Fruit fly (Drosophila melanogaster) whole organism, embryonic: ENCODE measurements around the gene TbCMF46.

Source experiments
- Atf6 ChIP-seq: fragments of 200-800 bp; sonication (Bioruptor generic); IDR thresholded peaks from 2 replicates; pipeline ENCODE4 v1.3.6; 2022; ENCODE audit warnings: missing biosample characterization, missing genetic modification characterization
- Awh ChIP-seq: fragments of 200-800 bp; sonication (Bioruptor generic); IDR thresholded peaks from 2 replicates; pipeline ENCODE4, ENCODE4 v1.3.6; 2022; ENCODE audit warnings: missing biosample characterization, missing genetic modification characterization
- C15 ChIP-seq: fragments of 200-800 bp; sonication (Bioruptor generic); IDR thresholded peaks from 3 replicates; pipeline ENCODE4 v1.3.6; 2022; ENCODE audit warnings: missing biosample characterization, missing genetic modification characterization
- CG10321 ChIP-seq: fragments of 200-800 bp; sonication (Bioruptor generic); IDR thresholded peaks from 2 replicates; pipeline ENCODE4 v1.3.6; 2022; ENCODE audit warnings: missing biosample characterization, missing genetic modification characterization
- CG12219 ChIP-seq: fragments of 200-800 bp; sonication (Bioruptor generic); optimal IDR thresholded peaks from 3 replicates; lab custom pipeline; 2018; ENCODE audit warnings: missing biosample characterization, mild to moderate bottlenecking, missing genetic modification characterization
- CG13624 ChIP-seq: fragments of 200-800 bp; sonication (Bioruptor generic); optimal IDR thresholded peaks from 2 replicates; lab custom pipeline; 2016; ENCODE audit warnings: missing biosample characterization, missing genetic modification characterization
- CG15601 ChIP-seq: fragments of 200-800 bp; sonication (Bioruptor generic); optimal IDR thresholded peaks from 3 replicates; lab custom pipeline; 2019; ENCODE audit warnings: missing biosample characterization, mild to moderate bottlenecking, missing genetic modification characterization, moderate library complexity
- CG1647 ChIP-seq: fragments of 200-800 bp; sonication (Bioruptor generic); optimal IDR thresholded peaks from 3 replicates; lab custom pipeline; 2016; ENCODE audit warnings: missing biosample characterization, missing genetic modification characterization
- CG18599 ChIP-seq: fragments of 200-800 bp; sonication (Bioruptor generic); optimal IDR thresholded peaks from 3 replicates; lab custom pipeline; 2017; ENCODE audit warnings: missing biosample characterization, missing genetic modification characterization, mild to moderate bottlenecking, moderate library complexity, missing genetic modification reagents
- CG2889 ChIP-seq: fragments of 200-800 bp; sonication (Bioruptor generic); IDR thresholded peaks from 3 replicates; pipeline ENCODE4 v1.3.6; 2022; ENCODE audit warnings: missing biosample characterization, missing genetic modification characterization
- CG31365 ChIP-seq: fragments of 200-800 bp; sonication (Bioruptor generic); optimal IDR thresholded peaks from 2 replicates; lab custom pipeline; 2018; ENCODE audit warnings: missing biosample characterization, mild to moderate bottlenecking, missing genetic modification characterization
- CG31388 ChIP-seq: fragments of 200-800 bp; sonication (Bioruptor generic); optimal IDR thresholded peaks from 2 replicates; lab custom pipeline; 2016; ENCODE audit warnings: missing biosample characterization, missing genetic modification characterization
- CG3163 ChIP-seq: fragments of 200-800 bp; sonication (Bioruptor generic); optimal IDR thresholded peaks from 3 replicates; lab custom pipeline; 2016; ENCODE audit warnings: missing biosample characterization, missing genetic modification characterization
- CG4360 ChIP-seq: fragments of 200-800 bp; sonication (Bioruptor generic); IDR thresholded peaks from 2 replicates; pipeline ENCODE4 v1.3.6; 2022; ENCODE audit warnings: missing biosample characterization, missing genetic modification characterization
- CG7745 ChIP-seq: fragments of 200-800 bp; sonication (Bioruptor generic); optimal IDR thresholded peaks from 2 replicates; lab custom pipeline; 2018; ENCODE audit warnings: missing biosample characterization, mild to moderate bottlenecking, missing genetic modification characterization, moderate library complexity
- CG8089 ChIP-seq: fragments of 200-800 bp; sonication (Bioruptor generic); optimal IDR thresholded peaks from 3 replicates; lab custom pipeline; 2016; ENCODE audit warnings: missing biosample characterization, missing genetic modification characterization
- CG8765 ChIP-seq: fragments of 200-800 bp; sonication (Bioruptor generic); IDR thresholded peaks from 2 replicates; pipeline ENCODE4 v1.3.6; 2022; ENCODE audit warnings: missing biosample characterization, missing genetic modification characterization
- D19A ChIP-seq: fragments of 200-800 bp; optimal IDR thresholded peaks from 3 replicates; lab custom pipeline; 2019; ENCODE audit warnings: missing biosample characterization, mild to moderate bottlenecking, missing genetic modification characterization, moderate library complexity
- E2f1 ChIP-seq: fragments of 200-800 bp; sonication (Bioruptor generic); IDR thresholded peaks from 2 replicates; pipeline ENCODE4 v1.3.6; 2022; ENCODE audit warnings: missing biosample characterization, missing genetic modification characterization
- ERR ChIP-seq: fragments of 200-800 bp; sonication (Bioruptor generic); optimal IDR thresholded peaks from 2 replicates; lab custom pipeline; 2016; ENCODE audit warnings: missing biosample characterization, missing genetic modification characterization
- Fer2 ChIP-seq: fragments of 200-800 bp; sonication (Bioruptor generic); optimal IDR thresholded peaks from 2 replicates; lab custom pipeline; 2018; ENCODE audit warnings: missing biosample characterization, mild to moderate bottlenecking, missing genetic modification characterization, moderate library complexity
- Hr3 ChIP-seq: fragments of 200-800 bp; sonication (Bioruptor generic); optimal IDR thresholded peaks from 3 replicates; lab custom pipeline; 2016; ENCODE audit warnings: missing biosample characterization, missing genetic modification characterization
- Hr51 ChIP-seq, 2 experiments: fragments of 200-800 bp; sonication (Bioruptor generic); optimal IDR thresholded peaks; 2 replicates in 1 of 2; 3 replicates in 1 of 2; lab custom pipeline; 2016 to 2018; ENCODE audit warnings: missing biosample characterization in 2 of 2, missing genetic modification characterization in 2 of 2, mild to moderate bottlenecking in 1 of 2, moderate library complexity in 1 of 2
- Hr78 ChIP-seq, 2 experiments: fragments of 200-800 bp in 1 of 2; fragments of >200 bp in 1 of 2; sonication (Bioruptor generic) in 1 of 2; optimal IDR thresholded peaks; 2 replicates each; lab custom pipeline; 2017 to 2019; ENCODE audit warnings: missing biosample characterization in 2 of 2, missing genetic modification characterization in 2 of 2, mild to moderate bottlenecking in 1 of 2, moderate library complexity in 1 of 2
- Opbp ChIP-seq: fragments of 200-800 bp; sonication (Bioruptor generic); IDR thresholded peaks from 3 replicates; pipeline ENCODE4 v1.3.6; 2022; ENCODE audit warnings: missing biosample characterization, missing genetic modification characterization; ENCODE audit not compliant: partially characterized antibody
- Poxn ChIP-seq: fragments of 200-800 bp; sonication (Bioruptor generic); IDR thresholded peaks from 2 replicates; pipeline ENCODE4 v1.3.6; 2022; ENCODE audit warnings: missing biosample characterization, missing genetic modification characterization
- Ptx1 ChIP-seq: fragments of 200-800 bp; sonication (Bioruptor generic); IDR thresholded peaks from 2 replicates; pipeline ENCODE4 v1.3.6; 2022; ENCODE audit warnings: missing biosample characterization, missing genetic modification characterization
- Side ChIP-seq: fragments of 200-800 bp; sonication (Bioruptor generic); optimal IDR thresholded peaks from 2 replicates; lab custom pipeline; 2016; ENCODE audit warnings: missing biosample characterization, missing genetic modification characterization
- Taf1 ChIP-seq: fragments of 200-800 bp; sonication (Bioruptor generic); IDR thresholded peaks from 2 replicates; pipeline ENCODE4 v1.3.6; 2022; ENCODE audit warnings: missing biosample characterization, missing genetic modification characterization
- al ChIP-seq: fragments of 200-800 bp; sonication (Bioruptor generic); IDR thresholded peaks from 2 replicates; pipeline ENCODE4 v1.3.6; 2022; ENCODE audit warnings: missing biosample characterization, missing genetic modification characterization
- amos ChIP-seq: fragments of 200-800 bp; sonication (Bioruptor generic); IDR thresholded peaks from 2 replicates; pipeline ENCODE4 v1.3.6; 2022; ENCODE audit warnings: missing biosample characterization, missing genetic modification characterization; ENCODE audit not compliant: partially characterized antibody
- bigmax ChIP-seq: fragments of 200-800 bp; sonication (Bioruptor generic); optimal IDR thresholded peaks from 2 replicates; lab custom pipeline; 2018; ENCODE audit warnings: missing biosample characterization, mild to moderate bottlenecking, missing genetic modification characterization
- cas ChIP-seq: fragments of 200-800 bp; sonication (Bioruptor generic); IDR thresholded peaks from 2 replicates; pipeline ENCODE4 v1.3.6; 2022; ENCODE audit warnings: missing biosample characterization, missing genetic modification characterization
- ci ChIP-seq: fragments of 200-800 bp; sonication (Bioruptor generic); IDR thresholded peaks from 3 replicates; pipeline ENCODE4 v1.3.6; 2022; ENCODE audit warnings: missing biosample characterization, missing genetic modification characterization
- crc ChIP-seq: fragments of 200-800 bp; sonication (Bioruptor generic); optimal IDR thresholded peaks from 2 replicates; lab custom pipeline; 2016; ENCODE audit warnings: missing biosample characterization, missing genetic modification characterization
- esg ChIP-seq: fragments of 200-800 bp; sonication (Bioruptor generic); conservative IDR thresholded peaks from 2 replicates; pipeline ENCODE4 v1.3.6; 2022; ENCODE audit warnings: missing biosample characterization, missing genetic modification characterization
- gcm2 ChIP-seq: fragments of 200-800 bp; sonication (Bioruptor generic); optimal IDR thresholded peaks from 2 replicates; lab custom pipeline; 2016; ENCODE audit warnings: missing biosample characterization, missing genetic modification characterization
- h ChIP-seq: fragments of >200 bp; optimal IDR thresholded peaks from 2 replicates; lab custom pipeline; 2017
- jing ChIP-seq: fragments of 200-800 bp; sonication (Bioruptor generic); optimal IDR thresholded peaks from 2 replicates; lab custom pipeline; 2018; ENCODE audit warnings: missing biosample characterization, mild to moderate bottlenecking, missing genetic modification characterization
- ken ChIP-seq: fragments of 200-800 bp; sonication (Bioruptor generic); IDR thresholded peaks from 3 replicates; pipeline ENCODE4 v1.3.6; 2022; ENCODE audit warnings: missing biosample characterization, missing genetic modification characterization
- lilli ChIP-seq: fragments of 200-800 bp; sonication (Bioruptor generic); optimal IDR thresholded peaks from 3 replicates; lab custom pipeline; 2016; ENCODE audit warnings: missing biosample characterization, missing genetic modification characterization
- lola ChIP-seq, 3 experiments: fragments of >200 bp in 2 of 3; fragments of 200-800 bp in 1 of 3; sonication (Bioruptor generic) in 1 of 3; optimal IDR thresholded peaks; 2 replicates each; lab custom pipeline; 2017 to 2019; ENCODE audit warnings: missing biosample characterization in 3 of 3, missing genetic modification characterization in 3 of 3, mild to moderate bottlenecking in 1 of 3, moderate library complexity in 1 of 3
- nerfin-2 ChIP-seq: fragments of 200-800 bp; sonication (Bioruptor generic); IDR thresholded peaks from 2 replicates; pipeline ENCODE4 v1.3.6; 2022; ENCODE audit warnings: missing biosample characterization, missing genetic modification characterization; ENCODE audit not compliant: partially characterized antibody
- pzg ChIP-seq: fragments of 200-800 bp; sonication (Bioruptor generic); optimal IDR thresholded peaks from 3 replicates; lab custom pipeline; 2018; ENCODE audit warnings: missing biosample characterization, mild to moderate bottlenecking, missing genetic modification characterization, moderate library complexity
- sc ChIP-seq, 3 experiments: fragments of >200 bp in 2 of 3; fragments of 200-800 bp in 1 of 3; sonication (Bioruptor generic) in 1 of 3; optimal IDR thresholded peaks; 2 replicates in 2 of 3; 3 replicates in 1 of 3; lab custom pipeline; 2017; ENCODE audit warnings: mild to moderate bottlenecking in 1 of 3, missing biosample characterization in 1 of 3, missing genetic modification characterization in 1 of 3, missing genetic modification reagents in 1 of 3
- sens ChIP-seq: fragments of 200-800 bp; sonication (Bioruptor generic); peaks from one replicate; lab custom pipeline; 2016; ENCODE audit warnings: missing biosample characterization, missing genetic modification characterization
- sens-2 ChIP-seq: fragments of 200-800 bp; sonication (Bioruptor generic); IDR thresholded peaks from 2 replicates; pipeline ENCODE4 v1.3.6; 2022; ENCODE audit warnings: missing biosample characterization, missing genetic modification characterization
- tna ChIP-seq: fragments of 200-800 bp; sonication (Bioruptor generic); IDR thresholded peaks from 2 replicates; pipeline ENCODE4 v1.3.6; 2022; ENCODE audit warnings: missing biosample characterization, missing genetic modification characterization; ENCODE audit not compliant: partially characterized antibody
- ttk ChIP-seq: fragments of 200-800 bp; sonication (Bioruptor generic); IDR thresholded peaks from 2 replicates; pipeline ENCODE4 v2.1.2; 2022; ENCODE audit warnings: missing biosample characterization, missing genetic modification characterization
- tx ChIP-seq: fragments of 200-800 bp; sonication (Bioruptor generic); optimal IDR thresholded peaks from 2 replicates; lab custom pipeline; 2016; ENCODE audit warnings: missing biosample characterization, missing genetic modification characterization
- zfh1 ChIP-seq: fragments of 200-800 bp; sonication (Bioruptor generic); IDR thresholded peaks from 3 replicates; pipeline ENCODE4 v1.3.6; 2022; ENCODE audit warnings: missing biosample characterization, missing genetic modification characterization

The TbCMF46 gene

DNA sequence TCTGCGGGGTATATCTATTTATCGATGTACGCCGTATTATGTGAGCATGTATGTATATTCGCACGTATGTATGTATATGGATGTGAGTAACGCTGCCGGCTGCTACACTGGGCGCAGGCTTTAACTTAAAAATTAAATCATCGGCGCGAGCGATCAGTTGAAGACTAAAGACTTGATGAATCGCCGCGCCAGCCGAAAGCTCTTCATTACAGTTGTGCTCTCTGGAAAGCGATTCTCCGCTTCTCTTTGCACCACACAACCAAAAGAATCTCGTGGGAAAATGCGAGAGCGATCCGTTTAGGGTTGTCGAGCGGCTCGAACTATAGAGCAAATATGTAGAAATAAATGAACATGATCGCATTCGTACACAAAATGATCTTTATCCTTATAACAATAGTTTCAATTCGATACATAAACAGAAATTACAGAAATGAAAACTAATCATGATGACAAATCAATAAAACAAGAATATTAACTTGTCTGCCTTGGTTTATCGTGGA is 16.1 kb downstream of the TbCMF46 start, which contains the start of gene CG13124 (continued):
- no peak for TF ChIP-seq Poxn (GFP tag; lab: Robert Waterston, UW)
- TF ChIP-seq CG31388 (GFP tag; lab: Kevin White, UChicago): no peak
- no peak for TF ChIP-seq bigmax (GFP tag; lab: Kevin White, UChicago)
- TF ChIP-seq CG2889 (GFP tag; lab: Robert Waterston, UW): no peak
- no peak for TF ChIP-seq h
- TF ChIP-seq CG31365: peak; percentile 40
- no peak for TF ChIP-seq gcm2
- TF ChIP-seq CG1647 (GFP tag; lab: Kevin White, UChicago): no peak
- TF ChIP-seq Taf1 (GFP tag; lab: Robert Waterston, UW): no peak
- no peak for TF ChIP-seq ken (GFP tag; lab: Robert Waterston, UW)
- no peak for TF ChIP-seq pzg (GFP tag; lab: Kevin White, UChicago)
- no peak for TF ChIP-seq zfh1
- no peak for TF ChIP-seq ttk (GFP tag; lab: Robert Waterston, UW)
- no peak for TF ChIP-seq nerfin-2
- no peak for TF ChIP-seq CG8765
- no peak for TF ChIP-seq al (GFP tag; lab: Robert Waterston, UW)
- TF ChIP-seq sens-2 (GFP tag; lab: Robert Waterston, UW): 0 out of 2 replicates have a peak, but pooled peaks have one; percentile 10
- peak; percentile 36 for TF ChIP-seq CG12219 (GFP tag; lab: Kevin White, UChicago)
- no peak for TF ChIP-seq amos
- TF ChIP-seq cas (GFP tag; lab: Robert Waterston, UW): no peak
- TF ChIP-seq Fer2 (tag; lab: Kevin White, UChicago): no peak
- no peak for TF ChIP-seq E2f1 (GFP tag; lab: Robert Waterston, UW)
- TF ChIP-seq tna (GFP tag; lab: Robert Waterston, UW): 0 out of 2 replicates have a peak, but pooled peaks have one; percentile 8
- TF ChIP-seq tx (GFP tag; lab: Kevin White, UChicago): no peak
- TF ChIP-seq sens (GFP tag; lab: Kevin White, UChicago): peak; percentile 84
- TF ChIP-seq Awh (GFP tag; lab: Robert Waterston, UW): no peak
- TF ChIP-seq Hr3 (GFP tag; lab: Kevin White, UChicago): no peak
- TF ChIP-seq Atf6 (GFP tag; lab: Robert Waterston, UW): peak; percentile 59
- TF ChIP-seq crc (GFP tag; lab: Kevin White, UChicago): no peak
- TF ChIP-seq D19A: no peak
- TF ChIP-seq Hr51 (GFP tag; optimal IDR thresholded peaks at IDR 0.05; lab: Kevin White, UChicago): peak in 1 of 2 experiments; percentile 27
- peak; percentile 86 for TF ChIP-seq CG3163 (GFP tag; lab: Kevin White, UChicago)
- no peak for TF ChIP-seq esg (GFP tag; lab: Robert Waterston, UW)
- TF ChIP-seq Ptx1: no peak
- TF ChIP-seq CG15601 (tag; lab: Kevin White, UChicago): no peak
- TF ChIP-seq lola (GFP tag; optimal IDR thresholded peaks at IDR 0.05; lab: Kevin White, UChicago): no peak
- peak; percentile 66; the same call in 2 of the 3 replicates for TF ChIP-seq ci (GFP tag; lab: Robert Waterston, UW)
- no peak for TF ChIP-seq CG10321 (GFP tag; lab: Robert Waterston, UW)
- no peak for TF ChIP-seq CG8089 (GFP tag; lab: Kevin White, UChicago)
- no peak for TF ChIP-seq sc (optimal IDR thresholded peaks at IDR 0.05; lab: Kevin White, UChicago)
- TF ChIP-seq sc (GFP tag; optimal IDR thresholded peaks at IDR 0.05; lab: Kevin White, UChicago): no peak
- no peak for TF ChIP-seq CG7745 (tag; lab: Kevin White, UChicago)
- no peak for TF ChIP-seq jing
- TF ChIP-seq CG13624: peak; percentile 22
- TF ChIP-seq CG18599 (GFP tag; lab: Kevin White, UChicago): peak; percentile 43
- no peak for TF ChIP-seq Opbp (GFP tag; lab: Robert Waterston, UW)
- TF ChIP-seq lilli (GFP tag; lab: Kevin White, UChicago): peak; percentile 59
- TF ChIP-seq CG4360: no peak
- TF ChIP-seq C15: no peak
- no peak for TF ChIP-seq Side (GFP tag; lab: Kevin White, UChicago)
- no peak for TF ChIP-seq Hr78 (GFP tag; optimal IDR thresholded peaks at IDR 0.05; lab: Kevin White, UChicago)
- TF ChIP-seq ERR: peak; percentile 18
